Worm (Caenorhabditis elegans) whole organism, L3 larva: ENCODE data around the gene sun-1.

Experiments
- ceh-82 ChIP-seq: fragments of 150-350 bp; optimal IDR thresholded peaks from 2 replicates; lab custom pipeline; 2014; ENCODE audit warnings: missing biosample characterization, missing genetic modification characterization
- elt-3 ChIP-seq, 3 experiments: fragments of 150-350 bp in 1 of 3; sonication (generic microtip) in 2 of 3; optimal IDR thresholded peaks; 2 replicates in 2 of 3; 4 replicates in 1 of 3; lab custom pipeline; 2014 to 2017; ENCODE audit warnings: missing biosample characterization in 3 of 3, missing genetic modification characterization in 3 of 3
- nhr-11 ChIP-seq: fragments of 150-350 bp; optimal IDR thresholded peaks from 2 replicates; lab custom pipeline; 2014; ENCODE audit warnings: missing biosample characterization, missing genetic modification characterization
- nhr-28 ChIP-seq: fragments of 150-350 bp; optimal IDR thresholded peaks from 2 replicates; lab custom pipeline; 2014; ENCODE audit warnings: missing biosample characterization, missing genetic modification characterization
- ztf-4 ChIP-seq: fragments of 150-350 bp; optimal IDR thresholded peaks from 2 replicates; lab custom pipeline; 2014; ENCODE audit warnings: missing biosample characterization, missing genetic modification characterization

DNA sequence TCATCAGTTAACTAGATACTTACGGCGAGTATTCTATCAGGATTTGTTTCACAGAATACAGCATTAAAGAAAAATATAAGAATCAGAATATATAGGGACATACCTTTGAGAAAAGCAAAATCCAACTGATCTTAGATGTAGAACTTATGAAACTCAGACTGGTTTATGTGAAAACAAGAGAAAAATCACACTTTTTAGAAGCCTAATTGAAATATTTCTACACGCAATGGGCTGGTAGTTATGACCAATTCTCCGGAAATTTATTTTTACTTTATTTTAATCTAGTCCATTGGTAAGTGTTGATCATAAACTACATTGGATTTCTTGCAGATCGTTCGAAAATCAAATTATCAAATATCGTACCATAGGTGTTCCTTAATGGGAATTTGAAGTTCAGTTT, 9.2 kb downstream of the sun-1 start, which contains the start of gene T09E8.4:
- TF ChIP-seq nhr-28, result no peak
- TF ChIP-seq ztf-4 (tag; lab: Kevin White, UChicago), result no peak
- TF ChIP-seq ceh-82 (tag; lab: Kevin White, UChicago), result no peak
- TF ChIP-seq elt-3 (tag; optimal IDR thresholded peaks at IDR 0.05; lab: Kevin White, UChicago), result no peak
- no peak for TF ChIP-seq nhr-11 (tag; lab: Kevin White, UChicago)
